Worm (Caenorhabditis elegans) whole organism, midembryonic: ENCODE results near the gene C34C6.3.

ENCODE experiments used
- T22C8.4 ChIP-seq: fragments of 200-800 bp; sonication (Bioruptor generic); IDR thresholded peaks from 2 replicates; pipeline ENCODE4 v1.3.6; 2022; ENCODE audit warnings: missing genetic modification characterization, missing compliant biosample characterization
- cog-1 ChIP-seq: sonication (generic microtip); optimal IDR thresholded peaks from 2 replicates; lab custom pipeline; 2016; ENCODE audit warnings: missing genetic modification characterization, missing compliant biosample characterization
- flt-1 ChIP-seq: fragments of 200-800 bp; sonication (Bioruptor generic); IDR thresholded peaks from 2 replicates; pipeline ENCODE4 v1.3.6; 2022; ENCODE audit warnings: missing genetic modification characterization, missing compliant biosample characterization
- klf-2 ChIP-seq: fragments of 200-800 bp; sonication (Bioruptor generic); conservative IDR thresholded peaks from 2 replicates; pipeline ENCODE4 v1.3.6; 2022; ENCODE audit warnings: missing genetic modification reagents, missing genetic modification characterization, missing compliant biosample characterization
- med-1 ChIP-seq: sonication (generic microtip); optimal IDR thresholded peaks from 2 replicates; lab custom pipeline; 2017; ENCODE audit warnings: missing genetic modification characterization, mild to moderate bottlenecking, missing compliant biosample characterization, antibody characterized with exemption, missing genetic modification reagents; ENCODE audit not compliant: insufficient read depth
- ref-1 ChIP-seq: fragments of 200-800 bp; sonication (Bioruptor generic); conservative IDR thresholded peaks from 2 replicates; pipeline ENCODE4 v1.3.6; 2022; ENCODE audit warnings: missing genetic modification reagents, missing genetic modification characterization, missing compliant biosample characterization
- tab-1 ChIP-seq: fragments of 200-800 bp; sonication (Bioruptor generic); IDR thresholded peaks from 2 replicates; pipeline ENCODE4 v1.3.6; 2022; ENCODE audit warnings: missing genetic modification characterization, missing compliant biosample characterization
- ztf-23 ChIP-seq: fragments of 200-800 bp; sonication (Bioruptor generic); IDR thresholded peaks from 2 replicates; pipeline ENCODE4 v1.3.6; 2022; ENCODE audit warnings: missing genetic modification reagents, missing genetic modification characterization, missing compliant biosample characterization
- ztf-29 ChIP-seq: fragments of 200-800 bp; sonication (Bioruptor generic); IDR thresholded peaks from 2 replicates; pipeline ENCODE4 v1.3.6; 2022; ENCODE audit warnings: missing genetic modification reagents, missing genetic modification characterization, missing compliant biosample characterization

C34C6.3 gene

ce11 chrII:8691344-8691960 is at the start of gene C34C6.3:
Gene C34C6.3 (plus strand): TSS chrII:8691910.
- no peak for TF ChIP-seq klf-2
- no peak for TF ChIP-seq med-1 (GFP tag; lab: Kevin White, UChicago)
- TF ChIP-seq T22C8.4 (GFP tag; lab: Robert Waterston, UW), result no peak
- TF ChIP-seq ztf-29 (GFP tag; lab: Robert Waterston, UW), result no peak
- TF ChIP-seq tab-1 (GFP tag; lab: Robert Waterston, UW), result no peak
- TF ChIP-seq cog-1 (tag; lab: Kevin White, UChicago), result no peak
- TF ChIP-seq ref-1 (GFP tag; lab: Robert Waterston, UW), result no peak
- no peak for TF ChIP-seq flt-1
- TF ChIP-seq ztf-23 (GFP tag; lab: Robert Waterston, UW), result no peak

ce11 chrII:8642376-8642775 is 49.3 kb upstream of the C34C6.3 start:
- TF ChIP-seq flt-1, result no peak

ce11 chrII:8643627-8644356 is 47.9 kb upstream of the C34C6.3 start:
- no peak for TF ChIP-seq T22C8.4 (GFP tag; lab: Robert Waterston, UW)
- TF ChIP-seq ztf-23 (GFP tag; lab: Robert Waterston, UW), result no peak
- no peak for TF ChIP-seq flt-1
- no peak for TF ChIP-seq tab-1 (GFP tag; lab: Robert Waterston, UW)
- no peak for TF ChIP-seq klf-2
- TF ChIP-seq ztf-29 (GFP tag; lab: Robert Waterston, UW), result no peak
- no peak for TF ChIP-seq ref-1 (GFP tag; lab: Robert Waterston, UW)
- TF ChIP-seq med-1 (GFP tag; lab: Kevin White, UChicago), result no peak
- no peak for TF ChIP-seq cog-1 (tag; lab: Kevin White, UChicago)

ce11 chrII:8646437-8646836 is 45.3 kb upstream of the C34C6.3 start:
- TF ChIP-seq ref-1 (GFP tag; lab: Robert Waterston, UW), result no peak
- no peak for TF ChIP-seq med-1 (GFP tag; lab: Kevin White, UChicago)
- no peak for TF ChIP-seq T22C8.4 (GFP tag; lab: Robert Waterston, UW)
- TF ChIP-seq tab-1 (GFP tag; lab: Robert Waterston, UW), result no peak
- no peak for TF ChIP-seq ztf-23 (GFP tag; lab: Robert Waterston, UW)
- no peak for TF ChIP-seq ztf-29 (GFP tag; lab: Robert Waterston, UW)
- TF ChIP-seq flt-1, result no peak
- TF ChIP-seq klf-2, result no peak
- no peak for TF ChIP-seq cog-1 (tag; lab: Kevin White, UChicago)

ce11 chrII:8648843-8649242 is 42.9 kb upstream of the C34C6.3 start:
- no peak for TF ChIP-seq tab-1 (GFP tag; lab: Robert Waterston, UW)

- TF ChIP-seq tab-1 (GFP tag; lab: Robert Waterston, UW), result no peak
- no peak for TF ChIP-seq T22C8.4 (GFP tag; lab: Robert Waterston, UW)
- TF ChIP-seq ref-1 (GFP tag; lab: Robert Waterston, UW), result no peak
- no peak for TF ChIP-seq klf-2
- no peak for TF ChIP-seq cog-1 (tag; lab: Kevin White, UChicago)
- TF ChIP-seq med-1 (GFP tag; lab: Kevin White, UChicago), result no peak
- no peak for TF ChIP-seq ztf-23 (GFP tag; lab: Robert Waterston, UW)
- TF ChIP-seq flt-1, result no peak
- TF ChIP-seq ztf-29 (GFP tag; lab: Robert Waterston, UW), result no peak
These were observed 41.0 kb upstream of the C34C6.3 start, which contains the start of gene pyr-1 for ce11 chrII:8650644-8651159. Gene pyr-1 (plus strand): TSS chrII:8651109.

- TF ChIP-seq flt-1 (no peak), cog-1 (tag; lab: Kevin White, UChicago) (no peak), tab-1 (GFP tag; lab: Robert Waterston, UW) (no peak), klf-2 (no peak), med-1 (GFP tag; lab: Kevin White, UChicago) (no peak), T22C8.4 (GFP tag; lab: Robert Waterston, UW) (no peak), ztf-29 (GFP tag; lab: Robert Waterston, UW) (no peak), ref-1 (GFP tag; lab: Robert Waterston, UW) (no peak), ztf-23 (GFP tag; lab: Robert Waterston, UW) (no peak)
These were observed 32.9 kb upstream of the C34C6.3 start, which contains the start of gene atg-10 for ce11 chrII:8658835-8659234. Gene atg-10 (plus strand): TSS chrII:8659135.

ce11 chrII:8661539-8661938 is 30.2 kb upstream of the C34C6.3 start, which contains the start of the genes piga-1 and eif-2Bepsilon:
Gene piga-1 (minus strand): TSS chrII:8661712.
Gene eif-2Bepsilon (plus strand): TSS chrII:8661869.
- TF ChIP-seq ztf-29 (GFP tag; lab: Robert Waterston, UW), result no peak
- TF ChIP-seq med-1 (GFP tag; lab: Kevin White, UChicago), result no peak
- no peak for TF ChIP-seq klf-2
- no peak for TF ChIP-seq ztf-23 (GFP tag; lab: Robert Waterston, UW)
- no peak for TF ChIP-seq ref-1 (GFP tag; lab: Robert Waterston, UW)
- TF ChIP-seq cog-1 (tag; lab: Kevin White, UChicago), result no peak
- no peak for TF ChIP-seq tab-1 (GFP tag; lab: Robert Waterston, UW)
- TF ChIP-seq T22C8.4 (GFP tag; lab: Robert Waterston, UW), result no peak
- TF ChIP-seq flt-1, result no peak

ce11 chrII:8664533-8664932 is 27.2 kb upstream of the C34C6.3 start, which contains the start of gene etc-1:
Gene etc-1 (plus strand): TSS chrII:8664833.
- TF ChIP-seq flt-1 (no peak), ref-1 (GFP tag; lab: Robert Waterston, UW) (no peak), klf-2 (no peak), ztf-29 (GFP tag; lab: Robert Waterston, UW) (no peak), cog-1 (tag; lab: Kevin White, UChicago) (no peak), med-1 (GFP tag; lab: Kevin White, UChicago) (no peak), ztf-23 (GFP tag; lab: Robert Waterston, UW) (no peak), T22C8.4 (GFP tag; lab: Robert Waterston, UW) (no peak), tab-1 (GFP tag; lab: Robert Waterston, UW) (no peak)
